Fruit fly (Drosophila melanogaster): ENCODE data around the gene PyK.

Gene PyK

DNA sequence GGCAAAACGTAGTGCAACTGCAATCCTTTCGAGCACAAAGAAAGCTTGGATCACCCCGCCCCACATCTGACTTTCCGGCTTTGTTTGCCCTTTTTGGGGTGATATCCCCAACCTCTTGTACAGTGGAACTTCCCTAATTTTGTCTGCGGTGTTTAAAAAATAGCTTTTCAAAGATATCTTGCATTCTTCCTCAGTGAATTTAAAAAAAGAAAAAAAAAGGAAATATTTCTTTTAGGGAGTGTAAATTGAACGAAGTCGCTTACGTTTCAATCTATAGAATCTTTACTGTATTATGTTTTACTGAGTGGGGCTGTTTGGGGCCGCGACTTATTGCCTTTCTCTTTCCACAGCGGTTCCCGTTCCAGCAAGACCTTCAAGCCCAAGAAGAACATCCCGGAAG, 54.3 kb downstream of the PyK start (continued):
- TF ChIP-seq CG16813 (GFP tag; IDR thresholded peaks at IDR 0.05; ENCODE audit: partially characterized antibody), result no peak
- no peak for TF ChIP-seq zen (tag; optimal IDR thresholded peaks at IDR 0.05)
- TF ChIP-seq ind (GFP tag; optimal IDR thresholded peaks at IDR 0.05), result peak; percentile 62
- TF ChIP-seq Camta (GFP tag; optimal IDR thresholded peaks at IDR 0.05), result peak; percentile 69
- TF ChIP-seq exex (tag; optimal IDR thresholded peaks at IDR 0.05), result no peak
- TF ChIP-seq unc-4 (GFP tag; IDR thresholded peaks at IDR 0.05; ENCODE audit: partially characterized antibody), result no peak
- TF ChIP-seq CG14667 (GFP tag; IDR thresholded peaks at IDR 0.05), result peak; percentile 63
- no peak for TF ChIP-seq jigr1 (GFP tag; IDR thresholded peaks at IDR 0.05)
- no peak for TF ChIP-seq CG8281 (tag; optimal IDR thresholded peaks at IDR 0.05)
- TF ChIP-seq zen2 (GFP tag; IDR thresholded peaks at IDR 0.05; ENCODE audit: partially characterized antibody), result no peak
- no peak for TF ChIP-seq fru (optimal IDR thresholded peaks at IDR 0.05)
- no peak for TF ChIP-seq BEAF-32 (GFP tag; optimal IDR thresholded peaks at IDR 0.05)
- no peak for TF ChIP-seq CG8478 (optimal IDR thresholded peaks at IDR 0.05)
- peak; percentile 43 for TF ChIP-seq hkb (optimal IDR thresholded peaks at IDR 0.05)
- peak; percentile 86 for TF ChIP-seq hkb (GFP tag; IDR thresholded peaks at IDR 0.05)
- peak; percentile 84 for TF ChIP-seq dysf (GFP tag; IDR thresholded peaks at IDR 0.05)
- no peak for TF ChIP-seq Lhr (GFP tag; optimal IDR thresholded peaks at IDR 0.05)
- TF ChIP-seq Xrp1 (GFP tag; IDR thresholded peaks at IDR 0.05), result peak; percentile 78
- no peak for TF ChIP-seq tll (GFP tag; optimal IDR thresholded peaks at IDR 0.05)
- TF ChIP-seq luna (GFP tag; optimal IDR thresholded peaks at IDR 0.05), result peak; percentile 37
- no peak for TF ChIP-seq CG6254 (GFP tag; optimal IDR thresholded peaks at IDR 0.05)
- TF ChIP-seq gt (GFP tag; IDR thresholded peaks at IDR 0.05), result peak; percentile 29; the same call in 1 of the 2 replicates
- peak; percentile 59 for TF ChIP-seq tin (GFP tag; optimal IDR thresholded peaks at IDR 0.05)
- TF ChIP-seq pan (optimal IDR thresholded peaks at IDR 0.05), result no peak
- TF ChIP-seq pan (GFP tag; optimal IDR thresholded peaks at IDR 0.05 in 1 of 2, IDR thresholded peaks at IDR 0.05 in 1 of 2), result peak in 1 of 2 experiments; percentile 86
- TF ChIP-seq Lim3 (GFP tag; IDR thresholded peaks at IDR 0.05), result no peak
- TF ChIP-seq CG2202 (tag; optimal IDR thresholded peaks at IDR 0.05), result no peak
- peak; percentile 28 for TF ChIP-seq CG10979 (tag; optimal IDR thresholded peaks at IDR 0.05)
- TF ChIP-seq fd64A (GFP tag; optimal IDR thresholded peaks at IDR 0.05), result no peak
- TF ChIP-seq Dek (tag; optimal IDR thresholded peaks at IDR 0.05), result peak; percentile 57
- TF ChIP-seq CG42726 (GFP tag; IDR thresholded peaks at IDR 0.05; ENCODE audit: partially characterized antibody), result no peak
- peak; percentile 75 for TF ChIP-seq tgo (GFP tag; IDR thresholded peaks at IDR 0.05)
- no peak for TF ChIP-seq CG13123 (GFP tag; optimal IDR thresholded peaks at IDR 0.05)
- TF ChIP-seq shn (GFP tag; optimal IDR thresholded peaks at IDR 0.05), result no peak
- no peak for TF ChIP-seq CG17186 (GFP tag; optimal IDR thresholded peaks at IDR 0.05)
- TF ChIP-seq vfl (GFP tag; optimal IDR thresholded peaks at IDR 0.05), result no peak
- no peak for TF ChIP-seq CG9437 (GFP tag; optimal IDR thresholded peaks at IDR 0.05)
- TF ChIP-seq dimm (GFP tag; IDR thresholded peaks at IDR 0.05), result no peak
- TF ChIP-seq pnt (GFP tag; optimal IDR thresholded peaks at IDR 0.05), result no peak
- no peak for TF ChIP-seq ro (GFP tag; IDR thresholded peaks at IDR 0.05)
- no peak for TF ChIP-seq Myb (GFP tag; optimal IDR thresholded peaks at IDR 0.05)
- peak; percentile 54; the same call in 1 of the 2 replicates for TF ChIP-seq CG31224 (GFP tag; IDR thresholded peaks at IDR 0.05)
- peak; percentile 26 for TF ChIP-seq sug (tag; optimal IDR thresholded peaks at IDR 0.05)
- peak; percentile 56; the same call in 1 of the 3 replicates for TF ChIP-seq ase (GFP tag; IDR thresholded peaks at IDR 0.05)
- peak; percentile 70; the same call in 2 of the 3 replicates for TF ChIP-seq Dbx (GFP tag; IDR thresholded peaks at IDR 0.05)
- TF ChIP-seq E2f1 (GFP tag; IDR thresholded peaks at IDR 0.05), result peak; percentile 80
- TF ChIP-seq CG43689 (GFP tag; IDR thresholded peaks at IDR 0.05), result no peak
- TF ChIP-seq slbo (GFP tag; IDR thresholded peaks at IDR 0.05), result peak; percentile 89
- no peak for TF ChIP-seq ewg (GFP tag; optimal IDR thresholded peaks at IDR 0.05)
- TF ChIP-seq CG14014 (GFP tag; IDR thresholded peaks at IDR 0.05), result peak; percentile 83
- no peak for TF ChIP-seq CG8765 (GFP tag; IDR thresholded peaks at IDR 0.05)
- TF ChIP-seq CG12744 (GFP tag; optimal IDR thresholded peaks at IDR 0.05), result peak; percentile 10
- peak; percentile 39 for TF ChIP-seq chn (GFP tag; optimal IDR thresholded peaks at IDR 0.05)

Data from whole organism, embryonic.